Worm (Caenorhabditis elegans) whole organism, early embryonic: Measurements from ENCODE around the gene C06A12.19.

Source experiments
- ceh-36 ChIP-seq: sonication (generic microtip); optimal IDR thresholded peaks from 2 replicates; lab custom pipeline; 2016; ENCODE audit warnings: missing genetic modification characterization, inconsistent platforms, missing compliant biosample characterization
- flt-1 ChIP-seq: fragments of 200-800 bp; sonication (Bioruptor generic); IDR thresholded peaks from 2 replicates; pipeline ENCODE4 v1.3.6; 2022; ENCODE audit warnings: missing genetic modification characterization, missing compliant biosample characterization
- hmbx-1 ChIP-seq: sonication (generic microtip); optimal IDR thresholded peaks from 2 replicates; lab custom pipeline; 2016; ENCODE audit warnings: mild to moderate bottlenecking, missing genetic modification characterization, missing compliant biosample characterization
- tbx-37 ChIP-seq: fragments of 200-800 bp; sonication (Bioruptor generic); conservative IDR thresholded peaks from 2 replicates; pipeline ENCODE4 v1.3.6; 2022; ENCODE audit warnings: missing genetic modification reagents, missing genetic modification characterization, missing compliant biosample characterization

DNA sequence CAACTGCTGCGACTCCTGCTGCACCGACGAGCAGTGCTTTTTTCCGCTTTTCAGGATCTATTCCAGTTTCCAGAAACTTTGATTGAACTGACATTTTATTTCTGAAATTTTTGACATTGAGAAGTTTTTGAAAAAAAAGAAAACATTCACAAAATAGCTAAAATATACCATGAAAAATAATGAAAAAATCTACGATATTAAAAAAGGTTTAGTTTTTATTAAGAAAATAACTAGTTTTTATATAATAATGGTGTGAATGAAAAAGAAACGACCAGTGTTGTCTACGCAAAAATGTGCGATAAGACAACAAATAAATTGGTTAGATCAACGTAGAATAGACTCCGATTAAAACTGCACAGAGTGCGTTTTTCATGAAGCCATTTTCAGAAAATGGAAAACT lies 34.4 kb downstream of the C06A12.19 start, which contains the start of gene pmp-4:
- TF ChIP-seq ceh-36 (tag; lab: Kevin White, UChicago) (no peak), hmbx-1 (tag; lab: Kevin White, UChicago) (no peak), flt-1 (GFP tag; lab: Robert Waterston, UW) (no peak), tbx-37 (GFP tag; lab: Robert Waterston, UW) (no peak)
